Worm (Caenorhabditis elegans): ENCODE results near the gene ZK1073.1.

- no peak for TF ChIP-seq cog-1 (tag; optimal IDR thresholded peaks at IDR 0.05)
- TF ChIP-seq ztf-29 (GFP tag; IDR thresholded peaks at IDR 0.05), result no peak
- no peak for TF ChIP-seq klf-2 (GFP tag; conservative IDR thresholded peaks at IDR 0.05)
- TF ChIP-seq flt-1 (GFP tag; IDR thresholded peaks at IDR 0.05), result no peak
- no peak for TF ChIP-seq ztf-23 (GFP tag; IDR thresholded peaks at IDR 0.05)
- no peak for TF ChIP-seq T22C8.4 (GFP tag; IDR thresholded peaks at IDR 0.05)
- no peak for TF ChIP-seq med-1 (GFP tag; optimal IDR thresholded peaks at IDR 0.05; ENCODE audit: insufficient read depth)
Measured at ce11 chrX:16117618-16118017, 11.0 kb downstream of the ZK1073.1 start.

All from whole organism, midembryonic.